Worm (Caenorhabditis elegans) whole organism, L4/young adult: ENCODE results near the gene C29F9.2.

Experiments used
- W03F9.2 ChIP-seq: fragments of 150-350 bp; optimal IDR thresholded peaks from 2 replicates; lab custom pipeline; 2014; ENCODE audit warnings: missing biosample characterization, missing genetic modification characterization
- him-1 ChIP-seq: sonication (generic microtip); optimal IDR thresholded peaks from 2 replicates; lab custom pipeline; 2016; ENCODE audit warnings: missing genotype, missing genetic modification reagents, missing genetic modification characterization, missing compliant biosample characterization

DNA sequence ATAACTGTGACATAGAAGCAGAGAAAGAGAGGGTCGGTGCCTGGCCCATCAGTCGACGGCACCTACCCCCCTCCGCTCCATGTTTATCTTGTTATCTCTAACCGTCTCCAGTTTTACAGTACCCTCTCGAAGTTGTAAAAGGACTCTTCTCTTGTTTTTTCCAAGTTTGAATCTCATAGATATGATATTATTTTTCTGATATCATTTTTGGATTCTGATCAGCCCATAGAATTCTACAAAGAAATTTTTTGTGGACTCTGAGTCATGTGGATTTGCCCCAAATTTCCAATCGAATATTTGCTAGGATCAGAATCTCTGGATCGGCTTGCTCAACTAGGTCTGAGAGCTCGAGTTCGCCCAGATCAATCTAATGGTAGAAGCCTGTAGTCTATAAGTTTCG, 16.1 kb upstream of the C29F9.2 start, which contains the start of gene C29F9.6:
- TF ChIP-seq W03F9.2 (tag; lab: Kevin White, UChicago) (no peak), him-1 (tag; lab: Kevin White, UChicago) (no peak)
